Fruit fly (Drosophila melanogaster) whole organism, embryonic: ENCODE data around the gene spn-F.

ENCODE experiments used
- Asciz ChIP-seq: fragments of 200-800 bp; sonication (Bioruptor generic); optimal IDR thresholded peaks from 2 replicates; lab custom pipeline; 2017; ENCODE audit warnings: missing biosample characterization, mild to moderate bottlenecking, missing genetic modification characterization, missing genetic modification reagents
- B-H2 ChIP-seq: fragments of 200-800 bp; sonication (Bioruptor generic); optimal IDR thresholded peaks from 2 replicates; lab custom pipeline; 2018; ENCODE audit warnings: missing biosample characterization, mild to moderate bottlenecking, missing genetic modification characterization
- CG10321 ChIP-seq: fragments of 200-800 bp; sonication (Bioruptor generic); IDR thresholded peaks from 2 replicates; pipeline ENCODE4 v1.3.6; 2022; ENCODE audit warnings: missing biosample characterization, missing genetic modification characterization
- CG10654 ChIP-seq: fragments of 200-800 bp; sonication (Bioruptor generic); optimal IDR thresholded peaks from 2 replicates; lab custom pipeline; 2016; ENCODE audit warnings: missing biosample characterization, missing genetic modification characterization
- CG10959 ChIP-seq: fragments of 200-800 bp; sonication (Bioruptor generic); IDR thresholded peaks from 2 replicates; pipeline ENCODE4 v1.3.6; 2022; ENCODE audit warnings: missing biosample characterization, missing genetic modification characterization
- CG11247 ChIP-seq: fragments of 200-800 bp; sonication (Bioruptor generic); IDR thresholded peaks from 2 replicates; pipeline ENCODE4 v1.3.6; 2022; ENCODE audit warnings: missing biosample characterization, missing genetic modification characterization
- CG11723 ChIP-seq: fragments of 200-800 bp; sonication (Bioruptor generic); optimal IDR thresholded peaks from 2 replicates; lab custom pipeline; 2017; ENCODE audit warnings: missing biosample characterization, mild to moderate bottlenecking, missing genetic modification characterization
- CG13296 ChIP-seq: fragments of 200-800 bp; sonication (Bioruptor generic); optimal IDR thresholded peaks from 3 replicates; lab custom pipeline; 2018; ENCODE audit warnings: missing biosample characterization, mild to moderate bottlenecking, missing genetic modification characterization
- CG14667 ChIP-seq: fragments of 200-800 bp; sonication (Bioruptor generic); IDR thresholded peaks from 2 replicates; pipeline ENCODE4 v1.3.6; 2022; ENCODE audit warnings: missing biosample characterization, missing genetic modification characterization
- CG15601 ChIP-seq: fragments of 200-800 bp; sonication (Bioruptor generic); optimal IDR thresholded peaks from 3 replicates; lab custom pipeline; 2019; ENCODE audit warnings: missing biosample characterization, mild to moderate bottlenecking, missing genetic modification characterization, moderate library complexity
- CG15696 ChIP-seq: fragments of 200-800 bp; sonication (Bioruptor generic); optimal IDR thresholded peaks from 2 replicates; lab custom pipeline; 2019; ENCODE audit warnings: missing biosample characterization, mild to moderate bottlenecking, missing genetic modification characterization, moderate library complexity
- CG17359 ChIP-seq: fragments of 200-800 bp; sonication (Bioruptor generic); optimal IDR thresholded peaks from 3 replicates; lab custom pipeline; 2018; ENCODE audit warnings: missing biosample characterization, mild to moderate bottlenecking, missing genetic modification characterization, moderate library complexity
- CG17361 ChIP-seq: fragments of 200-800 bp; sonication (Bioruptor generic); IDR thresholded peaks from 3 replicates; pipeline ENCODE4 v1.3.6; 2022; ENCODE audit warnings: missing biosample characterization, missing genetic modification characterization
- CG17802 ChIP-seq: fragments of 200-800 bp; sonication (Bioruptor generic); optimal IDR thresholded peaks from 2 replicates; lab custom pipeline; 2018; ENCODE audit warnings: missing biosample characterization, mild to moderate bottlenecking, missing genetic modification characterization, moderate library complexity
- CG2120 ChIP-seq: fragments of 200-800 bp; sonication (Bioruptor generic); optimal IDR thresholded peaks from 3 replicates; lab custom pipeline; 2016; ENCODE audit warnings: missing biosample characterization, missing genetic modification characterization
- CG2712 ChIP-seq: fragments of 200-800 bp; optimal IDR thresholded peaks from 3 replicates; lab custom pipeline; 2019; ENCODE audit warnings: missing biosample characterization, mild to moderate bottlenecking, missing genetic modification characterization, moderate library complexity
- CG3281 ChIP-seq: fragments of 200-800 bp; sonication (Bioruptor generic); optimal IDR thresholded peaks from 3 replicates; lab custom pipeline; 2017; ENCODE audit warnings: missing biosample characterization, mild to moderate bottlenecking, missing genetic modification characterization
- CG3407 ChIP-seq: fragments of 200-800 bp; sonication (Bioruptor generic); optimal IDR thresholded peaks from 2 replicates; lab custom pipeline; 2018; ENCODE audit warnings: missing biosample characterization, mild to moderate bottlenecking, missing genetic modification characterization
- CG3726 ChIP-seq: fragments of 200-800 bp; sonication (Bioruptor generic); IDR thresholded peaks from 3 replicates; pipeline ENCODE4, ENCODE4 v1.3.6; 2022; ENCODE audit warnings: missing biosample characterization, missing genetic modification characterization
- CG4282 ChIP-seq: fragments of 200-800 bp; sonication (Bioruptor generic); optimal IDR thresholded peaks from 2 replicates; lab custom pipeline; 2016; ENCODE audit warnings: missing biosample characterization, missing genetic modification characterization
- CG43689 ChIP-seq: fragments of 200-800 bp; sonication (Bioruptor generic); IDR thresholded peaks from 2 replicates; pipeline ENCODE4 v1.3.6; 2022; ENCODE audit warnings: missing biosample characterization, missing genetic modification characterization
- CG5245 ChIP-seq: fragments of 200-800 bp; sonication (Bioruptor generic); optimal IDR thresholded peaks from 3 replicates; lab custom pipeline; 2016; ENCODE audit warnings: missing biosample characterization, missing genetic modification characterization
- CG8290 ChIP-seq, 3 experiments: fragments of 200-800 bp; sonication (Bioruptor generic); optimal IDR thresholded peaks; 2 replicates each; lab custom pipeline; 2016 to 2019; ENCODE audit warnings: missing biosample characterization in 3 of 3, missing genetic modification characterization in 3 of 3, mild to moderate bottlenecking in 2 of 3, moderate library complexity in 1 of 3
- CG8388 ChIP-seq: fragments of 200-800 bp; sonication (Bioruptor generic); optimal IDR thresholded peaks from 2 replicates; lab custom pipeline; 2019; ENCODE audit warnings: missing biosample characterization, mild to moderate bottlenecking, missing genetic modification characterization, moderate library complexity
- CG8478 ChIP-seq: fragments of >200 bp; optimal IDR thresholded peaks from 2 replicates; lab custom pipeline; 2018
- CG9817 ChIP-seq: fragments of 200-800 bp; sonication (Bioruptor generic); optimal IDR thresholded peaks from 2 replicates; lab custom pipeline; 2018; ENCODE audit warnings: missing biosample characterization, mild to moderate bottlenecking, missing genetic modification characterization, moderate library complexity
- CkIIα-i1 ChIP-seq: fragments of 200-800 bp; sonication (Bioruptor generic); IDR thresholded peaks from 2 replicates; pipeline ENCODE4 v1.3.6; 2022; ENCODE audit warnings: missing biosample characterization, missing genetic modification characterization
- Dbx ChIP-seq: fragments of 200-800 bp; sonication (Bioruptor generic); IDR thresholded peaks from 3 replicates; pipeline ENCODE4 v1.3.6; 2022; ENCODE audit warnings: missing biosample characterization, missing genetic modification characterization
- Ets65A ChIP-seq: fragments of 200-800 bp; sonication (Bioruptor generic); peaks from one replicate; lab custom pipeline; 2016; ENCODE audit warnings: missing biosample characterization, missing genetic modification characterization
- GATAe ChIP-seq: fragments of 200-800 bp; sonication (Bioruptor generic); conservative IDR thresholded peaks from 2 replicates; pipeline ENCODE4 v1.3.6; 2022; ENCODE audit warnings: missing biosample characterization, missing genetic modification characterization
- Spps ChIP-seq: fragments of 200-800 bp; sonication (Bioruptor generic); optimal IDR thresholded peaks from 2 replicates; lab custom pipeline; 2018; ENCODE audit warnings: missing biosample characterization, mild to moderate bottlenecking, missing genetic modification characterization
- Tbp ChIP-seq: fragments of >200 bp; optimal IDR thresholded peaks from 2 replicates; lab custom pipeline; 2018; ENCODE audit warnings: missing biosample characterization, missing genetic modification characterization
- ab ChIP-seq: fragments of 200-800 bp; sonication (Bioruptor generic); optimal IDR thresholded peaks from 2 replicates; lab custom pipeline; 2016; ENCODE audit warnings: missing biosample characterization, missing genetic modification characterization
- crc ChIP-seq: fragments of 200-800 bp; sonication (Bioruptor generic); optimal IDR thresholded peaks from 2 replicates; lab custom pipeline; 2016; ENCODE audit warnings: missing biosample characterization, missing genetic modification characterization
- croc ChIP-seq: fragments of 200-800 bp; sonication (Bioruptor generic); conservative IDR thresholded peaks from 3 replicates; pipeline ENCODE4 v1.3.6; 2022; ENCODE audit warnings: missing biosample characterization, missing genetic modification characterization
- danr ChIP-seq: fragments of 200-800 bp; sonication (Bioruptor generic); IDR thresholded peaks from 2 replicates; pipeline ENCODE4 v1.3.6; 2022; ENCODE audit warnings: missing biosample characterization, missing genetic modification characterization
- en ChIP-seq: fragments of 200-800 bp; sonication (Bioruptor generic); optimal IDR thresholded peaks from 2 replicates; lab custom pipeline; 2016; ENCODE audit warnings: missing biosample characterization, missing genetic modification characterization
- esg ChIP-seq: fragments of 200-800 bp; sonication (Bioruptor generic); conservative IDR thresholded peaks from 2 replicates; pipeline ENCODE4 v1.3.6; 2022; ENCODE audit warnings: missing biosample characterization, missing genetic modification characterization
- jigr1 ChIP-seq: fragments of 200-800 bp; sonication (Bioruptor generic); IDR thresholded peaks from 3 replicates; pipeline ENCODE4 v1.3.6; 2022; ENCODE audit warnings: missing biosample characterization, missing genetic modification characterization
- kni ChIP-seq: fragments of 200-800 bp; sonication (Bioruptor generic); optimal IDR thresholded peaks from 3 replicates; lab custom pipeline; 2017; ENCODE audit warnings: mild to moderate bottlenecking, missing biosample characterization, missing genetic modification reagents, missing genetic modification characterization
- knrl ChIP-seq: fragments of 200-800 bp; sonication (Bioruptor generic); IDR thresholded peaks from 3 replicates; pipeline ENCODE4 v1.3.6; 2022; ENCODE audit warnings: missing biosample characterization, missing genetic modification characterization; ENCODE audit not compliant: partially characterized antibody
- lab ChIP-seq: fragments of 200-800 bp; sonication (Bioruptor generic); optimal IDR thresholded peaks from 3 replicates; lab custom pipeline; 2017; ENCODE audit warnings: missing biosample characterization, missing genetic modification characterization, mild to moderate bottlenecking, moderate library complexity, missing genetic modification reagents
- mam ChIP-seq: fragments of 200-800 bp; sonication (Bioruptor generic); optimal IDR thresholded peaks from 3 replicates; lab custom pipeline; 2016; ENCODE audit warnings: missing biosample characterization, missing genetic modification characterization
- pan ChIP-seq, 4 experiments: fragments of >200 bp in 3 of 4; fragments of 200-800 bp in 1 of 4; sonication (Bioruptor generic) in 1 of 4; optimal IDR thresholded peaks in 3 of 4; IDR thresholded peaks in 1 of 4; 2 replicates each; pipeline versions ENCODE4 v1.3.6 to Lab custom; 2017 to 2022; ENCODE audit warnings: missing biosample characterization in 2 of 4, missing genetic modification characterization in 2 of 4, mixed read lengths in 1 of 4
- salm ChIP-seq: fragments of 200-800 bp; sonication (Bioruptor generic); optimal IDR thresholded peaks from 2 replicates; lab custom pipeline; 2018; ENCODE audit warnings: missing biosample characterization, mild to moderate bottlenecking, missing genetic modification characterization
- scrt ChIP-seq: fragments of 200-800 bp; sonication (Bioruptor generic); optimal IDR thresholded peaks from 2 replicates; lab custom pipeline; 2018; ENCODE audit warnings: missing biosample characterization, mild to moderate bottlenecking, missing genetic modification characterization, moderate library complexity
- tap ChIP-seq: fragments of 200-800 bp; optimal IDR thresholded peaks from 3 replicates; lab custom pipeline; 2019; ENCODE audit warnings: missing biosample characterization, mild to moderate bottlenecking, missing genetic modification characterization, moderate library complexity
- ttk ChIP-seq: fragments of 200-800 bp; sonication (Bioruptor generic); IDR thresholded peaks from 2 replicates; pipeline ENCODE4 v2.1.2; 2022; ENCODE audit warnings: missing biosample characterization, missing genetic modification characterization
- vvl ChIP-seq: fragments of 200-800 bp; sonication (Bioruptor generic); IDR thresholded peaks from 2 replicates; pipeline ENCODE4 v1.3.6; 2022; ENCODE audit warnings: missing biosample characterization, missing genetic modification characterization

Gene spn-F

dm6 chr3R:31247281-31247995, 7.5 kb upstream of the spn-F start (continued):
- TF ChIP-seq knrl (no peak), esg (peak; percentile 73), salm (peak; percentile 61), vvl (GFP tag; lab: Robert Waterston, UW) (peak; percentile 78), Tbp (GFP tag; lab: Kevin White, UChicago) (no peak), pan (optimal IDR thresholded peaks at IDR 0.05; lab: Kevin White, UChicago) (no peak), pan (GFP tag; optimal IDR thresholded peaks at IDR 0.05 in 1 of 2, IDR thresholded peaks at IDR 0.05 in 1 of 2) (peak in 1 of 2 experiments; percentile 85), CG4282 (GFP tag; lab: Kevin White, UChicago) (peak; percentile 29), CG3281 (GFP tag; lab: Kevin White, UChicago) (peak; percentile 40), CG8388 (GFP tag; lab: Kevin White, UChicago) (peak; percentile 70), kni (GFP tag; lab: Kevin White, UChicago) (peak; percentile 46), CG10321 (GFP tag; lab: Robert Waterston, UW) (no peak), CG14667 (peak; percentile 70), jigr1 (GFP tag; lab: Robert Waterston, UW) (peak; percentile 36; the same call in 1 of the 3 replicates), GATAe (GFP tag; lab: Robert Waterston, UW) (no peak), B-H2 (GFP tag; lab: Kevin White, UChicago) (no peak), CG17361 (peak; percentile 79), CG8478 (lab: Kevin White, UChicago) (no peak), CkIIα-i1 (GFP tag; lab: Robert Waterston, UW) (no peak), scrt (GFP tag; lab: Kevin White, UChicago) (peak; percentile 53), CG9817 (tag; lab: Kevin White, UChicago) (peak; percentile 56), CG8290 (GFP tag; optimal IDR thresholded peaks at IDR 0.05; lab: Kevin White, UChicago) (no peak), CG8290 (tag; optimal IDR thresholded peaks at IDR 0.05; lab: Kevin White, UChicago) (peak in 1 of 2 experiments; percentile 63), CG11247 (GFP tag; lab: Robert Waterston, UW) (peak; percentile 75), ttk (GFP tag; lab: Robert Waterston, UW) (peak; percentile 76), CG15696 (tag; lab: Kevin White, UChicago) (no peak), ab (peak; percentile 1), CG17802 (peak; percentile 67), Dbx (GFP tag; lab: Robert Waterston, UW) (no peak), CG2712 (tag; lab: Kevin White, UChicago) (peak; percentile 84), CG10959 (GFP tag; lab: Robert Waterston, UW) (peak; percentile 30; the same call in 1 of the 2 replicates), Ets65A (GFP tag; lab: Kevin White, UChicago) (peak; percentile 92), CG10654 (GFP tag; lab: Kevin White, UChicago) (peak; percentile 70), CG3726 (GFP tag; lab: Robert Waterston, UW) (peak; percentile 54; the same call in 1 of the 3 replicates), lab (GFP tag; lab: Kevin White, UChicago) (peak; percentile 62), Asciz (GFP tag; lab: Kevin White, UChicago) (peak; percentile 62), croc (GFP tag; lab: Robert Waterston, UW) (peak; percentile 65; the same call in 2 of the 3 replicates), danr (GFP tag; lab: Robert Waterston, UW) (peak; percentile 59; the same call in 1 of the 2 replicates), mam (peak; percentile 36), CG43689 (peak; percentile 58; the same call in 1 of the 2 replicates), tap (tag; lab: Kevin White, UChicago) (peak; percentile 84), crc (GFP tag; lab: Kevin White, UChicago) (peak; percentile 17), CG15601 (tag; lab: Kevin White, UChicago) (peak; percentile 76), CG5245 (peak; percentile 76), CG3407 (GFP tag; lab: Kevin White, UChicago) (peak; percentile 65), CG2120 (GFP tag; lab: Kevin White, UChicago) (no peak), Spps (tag; lab: Kevin White, UChicago) (peak; percentile 53), en (GFP tag; lab: Kevin White, UChicago) (peak; percentile 29), CG17359 (tag; lab: Kevin White, UChicago) (peak; percentile 88), CG13296 (peak; percentile 80), CG11723 (peak; percentile 71)
